Worm (Caenorhabditis elegans) whole organism, L3 larva: ENCODE measurements around the gene col-151.

ENCODE experiments used
- R02D3.7 ChIP-seq: fragments of 150-350 bp; optimal IDR thresholded peaks from 2 replicates; lab custom pipeline; 2014; ENCODE audit warnings: missing biosample characterization, missing genetic modification characterization
- aly-2 ChIP-seq: fragments of 150-350 bp; optimal IDR thresholded peaks from 2 replicates; lab custom pipeline; 2014; ENCODE audit warnings: missing biosample characterization, missing genetic modification characterization
- ama-1 ChIP-seq: fragments of 150-350 bp; optimal IDR thresholded peaks from 2 replicates; lab custom pipeline; 2018
- ceh-28 ChIP-seq: fragments of 150-350 bp; optimal IDR thresholded peaks from 2 replicates; lab custom pipeline; 2014; ENCODE audit warnings: missing biosample characterization, missing genetic modification reagents, missing genetic modification characterization
- ceh-9 ChIP-seq: sonication (generic microtip); optimal IDR thresholded peaks from 2 replicates; lab custom pipeline; 2018; ENCODE audit warnings: missing biosample characterization, missing genetic modification characterization
- daf-12 ChIP-seq: fragments of 150-350 bp; optimal IDR thresholded peaks from 2 replicates; lab custom pipeline; 2014; ENCODE audit warnings: missing biosample characterization, missing genetic modification reagents, missing genetic modification characterization
- egl-27 ChIP-seq: sonication (generic microtip); optimal IDR thresholded peaks from 4 replicates; lab custom pipeline; 2017; ENCODE audit warnings: missing biosample characterization, missing genetic modification reagents, missing genetic modification characterization
- egl-5 ChIP-seq: fragments of 150-350 bp; optimal IDR thresholded peaks from 2 replicates; lab custom pipeline; 2017; ENCODE audit warnings: missing biosample characterization, missing genetic modification reagents, missing genetic modification characterization, inconsistent platforms
- elt-1 ChIP-seq: fragments of 150-350 bp; optimal IDR thresholded peaks from 2 replicates; lab custom pipeline; 2014; ENCODE audit warnings: missing biosample characterization, missing genetic modification characterization
- elt-2 ChIP-seq: sonication (generic microtip); optimal IDR thresholded peaks from 2 replicates; lab custom pipeline; 2016; ENCODE audit warnings: missing genetic modification reagents, mild to moderate bottlenecking, missing genetic modification characterization, missing compliant biosample characterization
- elt-3 ChIP-seq, 3 experiments: fragments of 150-350 bp in 1 of 3; sonication (generic microtip) in 2 of 3; optimal IDR thresholded peaks; 2 replicates in 2 of 3; 4 replicates in 1 of 3; lab custom pipeline; 2014 to 2017; ENCODE audit warnings: missing biosample characterization in 3 of 3, missing genetic modification characterization in 3 of 3
- fkh-10 ChIP-seq: sonication (generic microtip); optimal IDR thresholded peaks from 2 replicates; lab custom pipeline; 2017; ENCODE audit warnings: missing biosample characterization, missing genetic modification reagents, missing genetic modification characterization
- fkh-2 ChIP-seq: fragments of 150-350 bp; optimal IDR thresholded peaks from 2 replicates; lab custom pipeline; 2014; ENCODE audit warnings: missing biosample characterization, missing genetic modification reagents, missing genetic modification characterization
- hmg-11 ChIP-seq: sonication (generic microtip); optimal IDR thresholded peaks from 2 replicates; lab custom pipeline; 2016; ENCODE audit warnings: missing genetic modification characterization, missing compliant biosample characterization
- jun-1 ChIP-seq: fragments of 150-350 bp; optimal IDR thresholded peaks from 2 replicates; lab custom pipeline; 2014; ENCODE audit warnings: missing biosample characterization, missing genetic modification reagents, missing genetic modification characterization
- lin-15B ChIP-seq: fragments of 150-350 bp; optimal IDR thresholded peaks from 2 replicates; lab custom pipeline; 2014; ENCODE audit warnings: missing biosample characterization, missing genetic modification characterization
- lsy-12 ChIP-seq: sonication (generic microtip); optimal IDR thresholded peaks from 2 replicates; lab custom pipeline; 2016; ENCODE audit warnings: mild to moderate bottlenecking, missing genetic modification characterization, missing compliant biosample characterization
- mml-1 ChIP-seq: fragments of 150-350 bp; sonication (generic microtip); optimal IDR thresholded peaks from 3 replicates; lab custom pipeline; 2014; ENCODE audit warnings: missing biosample characterization, missing genetic modification characterization
- nfya-1 ChIP-seq: sonication (generic microtip); optimal IDR thresholded peaks from 2 replicates; lab custom pipeline; 2017; ENCODE audit warnings: missing genetic modification characterization, mild to moderate bottlenecking, missing compliant biosample characterization, antibody characterized with exemption, moderate library complexity; ENCODE audit not compliant: insufficient read depth
- nhr-11 ChIP-seq: fragments of 150-350 bp; optimal IDR thresholded peaks from 2 replicates; lab custom pipeline; 2014; ENCODE audit warnings: missing biosample characterization, missing genetic modification characterization
- nhr-23 ChIP-seq: fragments of 150-350 bp; optimal IDR thresholded peaks from 2 replicates; lab custom pipeline; 2014; ENCODE audit warnings: missing biosample characterization, missing genetic modification reagents, missing genetic modification characterization
- nhr-237 ChIP-seq: fragments of 150-350 bp; optimal IDR thresholded peaks from 2 replicates; lab custom pipeline; 2014; ENCODE audit warnings: missing biosample characterization, missing genetic modification characterization
- nhr-25 ChIP-seq: sonication (generic microtip); optimal IDR thresholded peaks from 2 replicates; lab custom pipeline; 2017; ENCODE audit warnings: missing biosample characterization, missing genetic modification characterization
- nhr-28 ChIP-seq: fragments of 150-350 bp; optimal IDR thresholded peaks from 2 replicates; lab custom pipeline; 2014; ENCODE audit warnings: missing biosample characterization, missing genetic modification characterization
- nhr-43 ChIP-seq: sonication (generic microtip); optimal IDR thresholded peaks from 2 replicates; lab custom pipeline; 2016; ENCODE audit warnings: mild to moderate bottlenecking, missing genetic modification characterization, missing compliant biosample characterization; ENCODE audit not compliant: poor library complexity, severe bottlenecking
- nhr-67 ChIP-seq: fragments of 150-350 bp; optimal IDR thresholded peaks from 2 replicates; lab custom pipeline; 2014; ENCODE audit warnings: missing biosample characterization, missing genetic modification characterization
- nhr-76 ChIP-seq: fragments of 150-350 bp; sonication (generic microtip); optimal IDR thresholded peaks from 5 replicates; lab custom pipeline; 2014; ENCODE audit warnings: missing biosample characterization, missing genetic modification characterization
- nhr-77 ChIP-seq: fragments of 150-350 bp; optimal IDR thresholded peaks from 2 replicates; lab custom pipeline; 2014; ENCODE audit warnings: missing biosample characterization, missing genetic modification characterization
- pha-4 ChIP-seq: fragments of 150-350 bp; optimal IDR thresholded peaks from 2 replicates; lab custom pipeline; 2014; ENCODE audit warnings: missing biosample characterization, missing genetic modification reagents, missing genetic modification characterization
- pqm-1 ChIP-seq: fragments of 150-350 bp; optimal IDR thresholded peaks from 2 replicates; lab custom pipeline; 2017; ENCODE audit warnings: missing biosample characterization, missing genetic modification characterization, inconsistent platforms
- skn-1 ChIP-seq: fragments of 150-350 bp; optimal IDR thresholded peaks from 2 replicates; lab custom pipeline; 2014; ENCODE audit warnings: missing biosample characterization, missing genetic modification characterization
- snpc-4 ChIP-seq: fragments of 150-350 bp; optimal IDR thresholded peaks from 2 replicates; lab custom pipeline; 2014; ENCODE audit warnings: missing biosample characterization, missing genetic modification characterization
- unc-39 ChIP-seq: sonication (generic microtip); optimal IDR thresholded peaks from 4 replicates; lab custom pipeline; 2017; ENCODE audit warnings: missing biosample characterization, missing genetic modification characterization
- unc-62 ChIP-seq: fragments of 150-350 bp; sonication (generic microtip); optimal IDR thresholded peaks from 4 replicates; lab custom pipeline; 2014; ENCODE audit warnings: missing biosample characterization, missing genetic modification reagents, missing genetic modification characterization
- zag-1 ChIP-seq: fragments of 150-350 bp; optimal IDR thresholded peaks from 2 replicates; lab custom pipeline; 2014; ENCODE audit warnings: missing biosample characterization, missing genetic modification characterization
- ztf-4 ChIP-seq: fragments of 150-350 bp; optimal IDR thresholded peaks from 2 replicates; lab custom pipeline; 2014; ENCODE audit warnings: missing biosample characterization, missing genetic modification characterization

Gene col-151

DNA sequence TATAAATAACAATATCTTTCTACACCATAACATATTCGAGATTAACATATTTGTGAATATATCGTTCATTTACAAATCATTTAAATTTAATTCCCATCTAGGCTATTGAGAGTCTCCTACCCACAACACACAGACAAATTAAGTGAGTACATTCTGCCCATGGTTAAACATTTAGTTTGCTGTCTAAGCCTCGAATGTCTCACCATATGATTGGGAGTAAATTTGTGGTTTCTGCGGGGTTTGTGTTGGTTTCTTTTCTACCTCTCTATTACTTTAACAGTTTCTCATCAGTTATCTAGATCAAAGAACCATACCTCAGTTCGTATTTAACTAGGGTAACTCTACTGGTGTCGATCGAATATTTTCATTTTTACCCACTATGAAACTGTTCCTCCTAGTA lies 3.4 kb upstream of the col-151 start, which contains the start of gene ugt-2:
Gene ugt-2 (plus strand): TSS at position 371 of the 400 bp plus-strand sequence.
- TF ChIP-seq elt-2 (peak; percentile 62), pha-4 (tag; lab: Kevin White, UChicago) (peak; percentile 9), nhr-67 (no peak), pqm-1 (peak; percentile 60)

DNA sequence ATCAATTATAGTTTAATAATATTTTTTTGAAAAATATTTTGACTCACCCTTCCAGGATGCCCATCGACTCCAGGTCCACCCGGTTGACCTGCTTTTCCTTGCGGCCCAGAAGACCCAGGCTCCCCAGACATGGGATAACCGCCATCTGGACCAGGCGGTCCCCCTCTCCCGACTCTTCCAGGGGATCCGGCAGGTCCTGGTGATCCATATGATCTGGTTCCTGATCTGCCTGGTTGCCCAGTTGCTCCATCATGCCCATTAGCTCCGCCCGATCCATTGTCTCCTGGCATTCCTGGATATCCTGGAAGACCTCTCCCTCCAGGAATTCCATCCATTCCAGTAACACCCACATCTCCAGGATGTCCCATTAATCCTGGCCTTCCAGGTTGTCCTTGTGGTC lies 1.3 kb downstream of the col-151 start:
- no peak for TF ChIP-seq pqm-1
- TF ChIP-seq zag-1 (tag; lab: Kevin White, UChicago), result no peak
- TF ChIP-seq egl-5 (tag; lab: Kevin White, UChicago), result no peak
- TF ChIP-seq ceh-9, result no peak
- TF ChIP-seq mml-1 (tag; lab: Kevin White, UChicago), result no peak
- no peak for TF ChIP-seq R02D3.7
- no peak for TF ChIP-seq fkh-2 (tag; lab: Kevin White, UChicago)
- TF ChIP-seq daf-12 (tag; lab: Kevin White, UChicago), result no peak
- no peak for TF ChIP-seq unc-62 (GFP tag; lab: Kevin White, UChicago)
- TF ChIP-seq, all 47 proteins: peak for 0

DNA sequence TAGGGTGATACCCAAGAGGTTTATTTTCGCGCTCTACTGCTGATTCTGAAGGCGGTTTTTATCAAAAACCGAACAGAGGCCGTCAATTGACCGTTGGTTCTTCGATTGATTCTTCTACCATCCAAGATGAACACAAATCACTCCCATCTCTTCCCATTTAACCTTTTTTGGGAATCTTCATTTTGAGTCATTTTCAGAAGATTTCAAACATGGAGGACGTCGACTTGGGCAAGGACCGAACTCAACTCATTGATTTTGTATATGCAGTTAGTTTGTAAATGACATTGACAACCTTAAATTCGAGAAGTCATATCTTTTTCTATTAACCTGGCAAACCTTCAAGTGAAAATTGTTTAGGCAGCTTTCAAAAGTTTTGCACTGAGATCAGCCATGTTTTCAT lies 6.7 kb downstream of the col-151 start, which contains the start of gene AC3.5:
Gene AC3.5 (plus strand): TSS at position 210 of the 400 bp plus-strand sequence.
- TF ChIP-seq elt-3 (tag; optimal IDR thresholded peaks at IDR 0.05; lab: Kevin White, UChicago) (no peak), pha-4 (tag; lab: Kevin White, UChicago) (no peak), daf-12 (tag; lab: Kevin White, UChicago) (no peak), elt-2 (no peak), egl-5 (tag; lab: Kevin White, UChicago) (no peak), nhr-28 (tag; lab: Kevin White, UChicago) (no peak), aly-2 (tag; lab: Kevin White, UChicago) (no peak), nhr-76 (tag; lab: Kevin White, UChicago) (no peak)

DNA sequence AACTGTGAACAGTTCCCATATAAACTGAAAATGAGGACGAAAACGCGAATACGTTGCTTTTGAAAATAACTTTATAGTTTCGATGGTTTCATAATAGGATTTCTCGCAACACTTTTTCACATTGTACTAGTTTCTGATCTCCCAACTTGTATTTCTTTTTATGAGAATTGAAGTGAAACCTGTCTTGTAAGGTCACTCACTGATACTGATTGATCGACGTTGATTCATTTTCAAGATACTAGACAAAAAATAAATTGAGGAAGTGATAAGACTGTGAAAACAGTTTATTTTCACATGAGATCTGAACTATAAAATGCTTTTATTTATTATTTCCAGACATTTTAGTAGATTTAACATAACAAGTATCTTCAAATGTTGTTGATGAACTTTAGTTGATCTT lies 7.6 kb downstream of the col-151 start:
- TF ChIP-seq nhr-23 (tag; lab: Kevin White, UChicago) (peak; percentile 24), R02D3.7 (no peak), elt-3 (tag; optimal IDR thresholded peaks at IDR 0.05; lab: Kevin White, UChicago) (peak in 1 of 3 experiments; percentile 35), nhr-25 (tag; lab: Kevin White, UChicago) (peak; percentile 24)

DNA sequence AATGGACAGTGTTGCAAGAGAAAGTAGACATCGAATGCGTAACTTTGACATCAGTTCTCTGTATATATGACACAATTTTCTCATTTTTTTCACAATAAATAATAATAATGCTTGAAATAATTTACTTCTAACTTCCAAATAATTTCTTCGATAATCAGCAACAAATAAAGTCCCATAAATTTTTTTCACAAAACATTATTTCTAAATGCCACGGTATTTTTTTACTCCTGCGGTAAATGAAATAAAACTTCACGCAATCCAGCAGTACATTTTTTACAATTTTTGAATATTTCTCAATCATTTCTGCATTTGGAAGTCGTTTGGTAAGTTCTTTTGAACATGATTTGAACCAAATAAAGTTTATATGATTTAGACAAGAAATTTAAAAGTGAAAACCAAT lies 11.1 kb downstream of the col-151 start, which contains the start of gene spe-10:
Gene spe-10 (plus strand): TSS at position 301 of the 400 bp plus-strand sequence.
- TF ChIP-seq egl-27 (tag; lab: Kevin White, UChicago), result no peak
- TF ChIP-seq nhr-67, result no peak
- no peak for TF ChIP-seq unc-39 (tag; lab: Kevin White, UChicago)
- no peak for TF ChIP-seq egl-5 (tag; lab: Kevin White, UChicago)
- TF ChIP-seq ama-1 (lab: Kevin White, UChicago), result no peak
- no peak for TF ChIP-seq snpc-4 (tag; lab: Kevin White, UChicago)
- no peak for TF ChIP-seq nhr-11 (tag; lab: Kevin White, UChicago)
- TF ChIP-seq nhr-77 (tag; lab: Kevin White, UChicago), result no peak
- no peak for TF ChIP-seq lsy-12
- no peak for TF ChIP-seq nfya-1
- no peak for TF ChIP-seq jun-1 (tag; lab: Kevin White, UChicago)
- TF ChIP-seq nhr-43 (tag; lab: Kevin White, UChicago), result no peak
- TF ChIP-seq fkh-10 (GFP tag; lab: Kevin White, UChicago), result no peak
- no peak for TF ChIP-seq nhr-76 (tag; lab: Kevin White, UChicago)
- TF ChIP-seq lin-15B (tag; lab: Kevin White, UChicago), result no peak
- TF ChIP-seq ztf-4 (tag; lab: Kevin White, UChicago), result no peak
- TF ChIP-seq nhr-237 (tag; lab: Kevin White, UChicago), result no peak
- TF ChIP-seq, all 47 proteins: peak for 0

DNA sequence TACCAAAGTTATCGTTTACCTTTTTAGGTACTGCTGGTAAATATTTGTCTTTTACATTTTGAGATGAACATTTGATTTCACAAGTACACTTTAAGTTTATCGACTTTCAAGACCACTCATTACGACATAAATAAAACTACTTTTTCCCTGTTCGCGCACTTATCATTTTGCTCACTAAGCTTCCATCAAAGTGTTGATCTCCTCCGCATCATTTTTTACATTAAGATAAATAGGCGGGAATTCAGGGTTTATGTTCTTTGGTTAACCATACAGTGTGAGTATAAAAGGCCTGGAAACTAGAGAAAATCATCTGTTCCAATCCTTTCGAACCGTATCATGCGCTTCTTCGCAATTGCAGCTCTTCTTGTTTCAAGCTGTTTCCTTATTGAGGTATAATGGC lies 12.9 kb downstream of the col-151 start, which contains the start of gene pqn-2:
Gene pqn-2 (plus strand): TSS at position 301 of the 400 bp plus-strand sequence.
- TF ChIP-seq nfya-1 (no peak), skn-1 (tag; lab: Kevin White, UChicago) (no peak), nhr-11 (tag; lab: Kevin White, UChicago) (no peak), nhr-76 (tag; lab: Kevin White, UChicago) (no peak), elt-1 (tag; lab: Kevin White, UChicago) (no peak), egl-5 (tag; lab: Kevin White, UChicago) (no peak), pqm-1 (no peak), ceh-9 (no peak), hmg-11 (tag; lab: Kevin White, UChicago) (no peak), ceh-28 (no peak)
